Fruit fly (Drosophila melanogaster): ENCODE results near the gene CG46310.

The CG46310 gene

dm6 chr3R:23201122-23201521, 27.4 kb downstream of the CG46310 start (continued):
- peak; percentile 74 for TF ChIP-seq Eip78C (GFP tag)
- TF ChIP-seq Blimp-1 (GFP tag; optimal IDR thresholded peaks at IDR 0.05): peak; percentile 45
- no peak for TF ChIP-seq Met (GFP tag; optimal IDR thresholded peaks at IDR 0.05)
- TF ChIP-seq CG6792 (GFP tag; optimal IDR thresholded peaks at IDR 0.05): peak; percentile 15
- TF ChIP-seq acj6 (GFP tag; optimal IDR thresholded peaks at IDR 0.05): no peak
- TF ChIP-seq CG7368 (GFP tag; optimal IDR thresholded peaks at IDR 0.05): peak; percentile 57
- TF ChIP-seq CG3032 (tag; optimal IDR thresholded peaks at IDR 0.05): no peak
- TF ChIP-seq spab (GFP tag; optimal IDR thresholded peaks at IDR 0.05): no peak
- TF ChIP-seq eg (GFP tag; IDR thresholded peaks at IDR 0.05): peak; percentile 63; the same call in 1 of the 3 replicates
- TF ChIP-seq CG31627 (GFP tag; optimal IDR thresholded peaks at IDR 0.05): no peak
- no peak for TF ChIP-seq CG8632 (GFP tag; optimal IDR thresholded peaks at IDR 0.05)
- TF ChIP-seq CG1621 (tag; optimal IDR thresholded peaks at IDR 0.05): no peak
- TF ChIP-seq Lpt (GFP tag; optimal IDR thresholded peaks at IDR 0.05): no peak
- no peak for TF ChIP-seq CG6276 (GFP tag; optimal IDR thresholded peaks at IDR 0.05)
- TF ChIP-seq Hr39 (GFP tag; optimal IDR thresholded peaks at IDR 0.05): no peak
- TF ChIP-seq CG32006 (GFP tag; optimal IDR thresholded peaks at IDR 0.05): no peak
- TF ChIP-seq CG6163 (GFP tag; IDR thresholded peaks at IDR 0.05): peak; percentile 76
- TF ChIP-seq pdm3 (GFP tag; optimal IDR thresholded peaks at IDR 0.05): no peak
- peak; percentile 22 for TF ChIP-seq CG8319 (GFP tag; optimal IDR thresholded peaks at IDR 0.05)
- no peak for TF ChIP-seq CG16779 (tag; optimal IDR thresholded peaks at IDR 0.05)
- no peak for TF ChIP-seq CG3919 (GFP tag; optimal IDR thresholded peaks at IDR 0.05)
- no peak for TF ChIP-seq cyc (GFP tag; optimal IDR thresholded peaks at IDR 0.05)
- TF ChIP-seq OdsH (GFP tag; optimal IDR thresholded peaks at IDR 0.05): no peak
- TF ChIP-seq Eip93F (GFP tag; optimal IDR thresholded peaks at IDR 0.05): no peak
- no peak for TF ChIP-seq Hr38 (GFP tag; optimal IDR thresholded peaks at IDR 0.05)
- no peak for TF ChIP-seq svp (GFP tag)
- TF ChIP-seq CG11762 (GFP tag; optimal IDR thresholded peaks at IDR 0.05; ENCODE audit: insufficient read depth): no peak
- TF ChIP-seq fd59A (GFP tag; optimal IDR thresholded peaks at IDR 0.05): no peak
- no peak for TF ChIP-seq salr (GFP tag; optimal IDR thresholded peaks at IDR 0.05)

DNA sequence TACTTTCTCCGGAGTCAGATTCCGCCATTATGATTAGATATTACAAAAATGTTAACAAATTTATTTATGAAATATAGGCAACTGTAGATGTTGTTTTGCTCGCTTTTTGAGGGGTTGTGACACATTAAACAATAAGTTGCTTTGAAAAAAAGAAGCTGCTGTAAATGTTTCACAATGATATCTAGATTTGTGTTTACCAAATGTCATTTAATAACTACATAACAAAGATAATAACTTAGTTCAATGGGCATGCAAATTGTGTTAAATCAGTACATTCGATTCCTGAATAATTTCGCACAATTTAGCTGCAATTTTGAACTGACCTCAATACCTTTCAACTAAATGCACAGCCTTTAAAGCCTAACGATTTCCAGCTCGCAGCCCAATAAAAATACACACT, 30.3 kb downstream of the CG46310 start, which contains the start of gene fzo:
TSS of gene fzo (minus strand) at position 101 of the 400 bp plus-strand sequence.
- no peak for TF ChIP-seq CG1621 (tag; optimal IDR thresholded peaks at IDR 0.05)
- no peak for TF ChIP-seq CG3032 (tag; optimal IDR thresholded peaks at IDR 0.05)
- TF ChIP-seq esn (GFP tag; optimal IDR thresholded peaks at IDR 0.05): no peak
- TF ChIP-seq Hr38 (GFP tag; optimal IDR thresholded peaks at IDR 0.05): no peak
- no peak for TF ChIP-seq CG6276 (GFP tag; optimal IDR thresholded peaks at IDR 0.05)
- TF ChIP-seq eg (GFP tag; IDR thresholded peaks at IDR 0.05): no peak
- TF ChIP-seq dsx (GFP tag; optimal IDR thresholded peaks at IDR 0.05; ENCODE audit: poor library complexity, severe bottlenecking): no peak
- no peak for TF ChIP-seq Eip93F (GFP tag; optimal IDR thresholded peaks at IDR 0.05)

DNA sequence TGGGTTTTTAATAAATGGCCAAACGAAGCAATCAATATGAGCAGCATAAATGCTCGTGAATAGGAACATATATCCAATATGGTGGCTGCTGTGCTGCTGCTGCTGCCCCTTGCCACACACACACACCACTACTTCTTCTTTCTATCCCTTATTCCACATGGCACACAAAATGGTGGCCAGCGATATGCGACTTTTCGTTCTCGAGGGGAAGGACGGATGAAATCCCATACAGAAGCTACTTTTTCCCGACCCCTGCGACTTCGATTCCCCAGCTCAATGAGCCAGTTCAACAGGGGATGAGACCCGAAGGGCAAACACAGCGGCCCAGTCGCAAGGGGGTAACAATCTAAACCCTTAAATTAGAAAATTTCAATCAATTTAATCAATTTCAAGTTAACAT, 33.6 kb downstream of the CG46310 start:
- TF ChIP-seq CG11762 (GFP tag; optimal IDR thresholded peaks at IDR 0.05; ENCODE audit: insufficient read depth): no peak
- no peak for TF ChIP-seq CG34406 (GFP tag; optimal IDR thresholded peaks at IDR 0.05)
- TF ChIP-seq vri (GFP tag; optimal IDR thresholded peaks at IDR 0.05): no peak

DNA sequence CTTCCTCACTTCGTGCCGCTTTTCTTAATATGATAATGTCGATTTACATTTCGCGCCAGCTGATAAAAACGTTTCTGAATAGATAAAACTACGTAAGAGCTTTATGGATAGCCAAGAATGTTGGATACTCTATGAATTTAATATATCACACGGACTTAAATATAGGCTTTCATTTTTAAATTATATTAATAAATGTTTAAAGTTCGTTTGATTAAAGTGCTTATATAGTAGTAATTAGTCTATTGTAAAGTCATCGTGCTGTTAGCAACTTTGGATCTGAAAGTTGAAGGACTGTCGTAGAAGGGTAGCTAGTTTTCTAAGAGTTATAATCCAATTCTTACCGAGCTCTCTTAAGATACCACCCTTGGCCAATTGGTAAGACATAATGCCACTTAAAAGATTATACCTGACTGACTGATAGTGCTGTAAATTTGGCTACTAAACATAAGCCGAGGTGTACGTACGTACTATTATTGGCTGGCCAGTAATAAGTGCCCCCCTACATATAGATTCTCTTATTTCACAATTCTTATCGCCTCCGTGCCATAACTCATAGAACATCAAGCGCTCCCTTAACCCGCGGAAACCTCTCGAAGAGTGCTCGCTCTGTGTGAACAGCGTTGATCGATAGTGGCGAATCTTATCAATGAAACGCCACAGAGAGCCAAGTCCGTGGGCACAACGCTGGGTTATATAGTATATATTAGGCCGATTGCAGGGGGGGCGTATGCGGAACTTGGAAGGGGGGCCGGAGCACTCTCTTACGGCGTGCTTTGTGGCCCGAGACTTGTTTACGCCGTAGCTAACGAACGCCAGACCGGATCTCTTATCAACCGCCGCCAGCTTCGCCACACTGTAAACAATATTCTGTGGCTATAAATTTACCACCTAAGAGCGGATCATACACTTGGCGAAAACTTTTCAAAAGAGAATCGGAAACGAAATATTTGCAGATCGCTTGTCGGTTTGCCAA, 36.9 kb downstream of the CG46310 start:
- peak; percentile 16 for TF ChIP-seq CG31627 (GFP tag; optimal IDR thresholded peaks at IDR 0.05)
- TF ChIP-seq CG6854 (GFP tag; optimal IDR thresholded peaks at IDR 0.05): peak; percentile 7
- no peak for TF ChIP-seq Sox15 (GFP tag; optimal IDR thresholded peaks at IDR 0.05)
- peak; percentile 13 for TF ChIP-seq Eip93F (GFP tag; optimal IDR thresholded peaks at IDR 0.05)
- TF ChIP-seq esn (GFP tag; optimal IDR thresholded peaks at IDR 0.05): no peak
- TF ChIP-seq CG15336 (GFP tag; IDR thresholded peaks at IDR 0.05): no peak
- TF ChIP-seq CG6276 (GFP tag; optimal IDR thresholded peaks at IDR 0.05): peak; percentile 4
- TF ChIP-seq acj6 (GFP tag; optimal IDR thresholded peaks at IDR 0.05): no peak
- TF ChIP-seq Blimp-1 (GFP tag; optimal IDR thresholded peaks at IDR 0.05): no peak
- no peak for TF ChIP-seq salr (GFP tag; optimal IDR thresholded peaks at IDR 0.05)
- peak; percentile 96 for TF ChIP-seq svp (GFP tag)
- TF ChIP-seq spab (GFP tag; optimal IDR thresholded peaks at IDR 0.05): no peak
- no peak for TF ChIP-seq CG11294 (GFP tag; IDR thresholded peaks at IDR 0.05)
- TF ChIP-seq achi (GFP tag; optimal IDR thresholded peaks at IDR 0.05): no peak
- TF ChIP-seq Hr39 (GFP tag; optimal IDR thresholded peaks at IDR 0.05): no peak
- TF ChIP-seq CG32006 (GFP tag; optimal IDR thresholded peaks at IDR 0.05): peak; percentile 11
- TF ChIP-seq pdm3 (GFP tag; optimal IDR thresholded peaks at IDR 0.05): no peak
- no peak for TF ChIP-seq Lpt (GFP tag; optimal IDR thresholded peaks at IDR 0.05)
- no peak for TF ChIP-seq CG8632 (GFP tag; optimal IDR thresholded peaks at IDR 0.05)
- no peak for TF ChIP-seq fkh (GFP tag; optimal IDR thresholded peaks at IDR 0.05)
- no peak for TF ChIP-seq Hr4 (GFP tag; optimal IDR thresholded peaks at IDR 0.05)
- no peak for TF ChIP-seq Smox (GFP tag; optimal IDR thresholded peaks at IDR 0.05)
- no peak for TF ChIP-seq net (GFP tag; optimal IDR thresholded peaks at IDR 0.05)
